Worm (Caenorhabditis elegans): Measurements from ENCODE around the gene F57E7.2.

DNA sequence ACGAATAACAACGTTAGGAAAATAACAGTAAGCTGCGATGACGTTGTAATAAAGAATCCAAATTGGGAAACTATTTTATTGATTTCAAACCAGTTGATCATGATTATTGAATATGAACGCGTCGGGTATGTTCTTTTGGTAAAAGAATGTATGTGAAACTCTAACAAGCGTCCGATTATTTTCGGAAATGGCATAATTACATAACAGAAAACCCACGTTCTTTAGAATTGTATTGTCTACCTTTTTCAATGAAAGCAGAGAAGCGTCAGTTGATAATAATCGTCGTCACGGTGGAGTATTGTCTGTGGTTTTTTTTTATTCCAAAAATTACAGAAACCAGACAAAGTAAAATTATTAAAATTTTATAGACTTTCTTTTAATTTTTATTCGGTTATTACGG lies 27.9 kb downstream of the F57E7.2 start, which contains the start of gene str-14:
- TF ChIP-seq mbf-1 (tag; optimal IDR thresholded peaks at IDR 0.05) (no peak), ama-1 (optimal IDR thresholded peaks at IDR 0.05) (no peak), sma-3 (GFP tag; optimal IDR thresholded peaks at IDR 0.05) (no peak), nhr-77 (tag; optimal IDR thresholded peaks at IDR 0.05) (no peak)

Measured in whole organism, L2 larva.